Fruit fly (Drosophila melanogaster): ENCODE data around the gene neo.

- no peak for TF ChIP-seq CG33017 (tag; optimal IDR thresholded peaks at IDR 0.05)
- peak; percentile 26 for TF ChIP-seq cic (GFP tag; optimal IDR thresholded peaks at IDR 0.05)
- no peak for TF ChIP-seq cnc (optimal IDR thresholded peaks at IDR 0.05)
- TF ChIP-seq CG5204 (GFP tag; optimal IDR thresholded peaks at IDR 0.05): no peak
- TF ChIP-seq Crg-1 (GFP tag; optimal IDR thresholded peaks at IDR 0.05): no peak
- TF ChIP-seq CG14711 (tag; optimal IDR thresholded peaks at IDR 0.05): no peak
- no peak for TF ChIP-seq kay (GFP tag; ENCODE audit: borderline replicate concordance)
- TF ChIP-seq CG1620 (GFP tag; optimal IDR thresholded peaks at IDR 0.05): no peak
- TF ChIP-seq toe (GFP tag; optimal IDR thresholded peaks at IDR 0.05): no peak
- no peak for TF ChIP-seq CG7045 (GFP tag; optimal IDR thresholded peaks at IDR 0.05)
- no peak for TF ChIP-seq Hr96 (GFP tag; optimal IDR thresholded peaks at IDR 0.05)
- no peak for TF ChIP-seq tj (GFP tag; optimal IDR thresholded peaks at IDR 0.05)
- no peak for TF ChIP-seq CG11617 (GFP tag; optimal IDR thresholded peaks at IDR 0.05)
- no peak for TF ChIP-seq Clk (GFP tag; optimal IDR thresholded peaks at IDR 0.05)
Observed at dm6 chr3R:29867470-29867869, 48.5 kb downstream of the neo start.
